Fruit fly (Drosophila melanogaster): ENCODE data around the gene CG33169.

CG33169 gene

dm6 chr3L:22865061-22865418 lies 1.4 kb downstream of the CG33169 start (continued):
- TF ChIP-seq salm (tag; optimal IDR thresholded peaks at IDR 0.05) (peak; percentile 70), knrl (GFP tag; IDR thresholded peaks at IDR 0.05; ENCODE audit: partially characterized antibody) (peak; percentile 30; the same call in 1 of the 3 replicates), CG9817 (tag; optimal IDR thresholded peaks at IDR 0.05) (peak; percentile 67), pum (GFP tag; optimal IDR thresholded peaks at IDR 0.05) (no peak), CG17359 (tag; optimal IDR thresholded peaks at IDR 0.05) (peak; percentile 74), ap (GFP tag; IDR thresholded peaks at IDR 0.05) (peak; percentile 65), hb (GFP tag; IDR thresholded peaks at IDR 0.05; ENCODE audit: partially characterized antibody) (no peak; the same call in 2 of the 3 replicates), dmrt99B (tag; optimal IDR thresholded peaks at IDR 0.05) (peak; percentile 90), sr (GFP tag; IDR thresholded peaks at IDR 0.05) (no peak), eve (GFP tag; optimal IDR thresholded peaks at IDR 0.05) (no peak), slbo (GFP tag; IDR thresholded peaks at IDR 0.05) (peak; percentile 71), esg (GFP tag; conservative IDR thresholded peaks at IDR 0.05) (peak; percentile 69; the same call in 1 of the 2 replicates), odd (GFP tag; optimal IDR thresholded peaks at IDR 0.05) (peak; percentile 77), lbe (GFP tag; optimal IDR thresholded peaks at IDR 0.05) (peak; percentile 79), CG10366 (GFP tag; IDR thresholded peaks at IDR 0.05) (peak; percentile 51), Deaf1 (tag; optimal IDR thresholded peaks at IDR 0.05) (no peak), CG18619 (GFP tag; optimal IDR thresholded peaks at IDR 0.05) (peak; percentile 73), CG13894 (tag; optimal IDR thresholded peaks at IDR 0.05) (peak; percentile 37), CG6683 (GFP tag; optimal IDR thresholded peaks at IDR 0.05) (no peak), tup (GFP tag; optimal IDR thresholded peaks at IDR 0.05) (no peak), B-H2 (GFP tag; optimal IDR thresholded peaks at IDR 0.05) (peak; percentile 4), twi (tag; optimal IDR thresholded peaks at IDR 0.05) (peak; percentile 6), CG10979 (tag; optimal IDR thresholded peaks at IDR 0.05) (peak; percentile 33), nmo (GFP tag; optimal IDR thresholded peaks at IDR 0.05) (peak; percentile 78), D19A (tag; optimal IDR thresholded peaks at IDR 0.05) (peak; percentile 67), Dfd (GFP tag; optimal IDR thresholded peaks at IDR 0.05) (no peak), Antp (GFP tag; optimal IDR thresholded peaks at IDR 0.05) (no peak), peb (GFP tag; IDR thresholded peaks at IDR 0.05) (0 out of 2 replicates have a peak, but pooled peaks have one; percentile 32), CG13123 (GFP tag; optimal IDR thresholded peaks at IDR 0.05) (peak; percentile 37), cad (GFP tag; optimal IDR thresholded peaks at IDR 0.05) (no peak), Aef1 (GFP tag; IDR thresholded peaks at IDR 0.05) (peak; percentile 41; the same call in 2 of the 3 replicates), Bteb2 (GFP tag; optimal IDR thresholded peaks at IDR 0.05) (peak; percentile 17), CG11695 (GFP tag; IDR thresholded peaks at IDR 0.05) (peak; percentile 83), sens (GFP tag) (peak; percentile 56), CG9727 (GFP tag; optimal IDR thresholded peaks at IDR 0.05) (peak; percentile 21), CG32772 (GFP tag; IDR thresholded peaks at IDR 0.05) (0 out of 2 replicates have a peak, but pooled peaks have one; percentile 31), bbx (GFP tag; IDR thresholded peaks at IDR 0.05; ENCODE audit: partially characterized antibody) (no peak), jumu (GFP tag; optimal IDR thresholded peaks at IDR 0.05) (no peak), lmd (GFP tag; IDR thresholded peaks at IDR 0.05) (peak; percentile 64), chinmo (GFP tag; IDR thresholded peaks at IDR 0.05; ENCODE audit: partially characterized antibody) (no peak), Rfx (GFP tag; IDR thresholded peaks at IDR 0.05) (peak; percentile 73), CG3838 (GFP tag; optimal IDR thresholded peaks at IDR 0.05) (peak; percentile 7), Awh (GFP tag; IDR thresholded peaks at IDR 0.05) (peak; percentile 46; the same call in 1 of the 2 replicates), grau (tag; optimal IDR thresholded peaks at IDR 0.05) (peak; percentile 84), CG1233 (GFP tag; optimal IDR thresholded peaks at IDR 0.05) (peak; percentile 23), Xbp1 (GFP tag; optimal IDR thresholded peaks at IDR 0.05) (peak; percentile 60), corto (GFP tag; optimal IDR thresholded peaks at IDR 0.05) (peak; percentile 54), Nf-YC (tag; optimal IDR thresholded peaks at IDR 0.05) (peak; percentile 61), YL-1 (GFP tag; optimal IDR thresholded peaks at IDR 0.05) (no peak), sens-2 (GFP tag; IDR thresholded peaks at IDR 0.05) (no peak), CG6175 (GFP tag; IDR thresholded peaks at IDR 0.05) (no peak; the same call in 2 of the 3 replicates)
